Worm (Caenorhabditis elegans) whole organism, early embryonic: ENCODE data around the gene F42G4.7.

Experiments used
- B0310.2 ChIP-seq: sonication (generic microtip); optimal IDR thresholded peaks from 2 replicates; lab custom pipeline; 2016; ENCODE audit warnings: mild to moderate bottlenecking, missing genetic modification characterization, missing compliant biosample characterization
- F13C5.2 ChIP-seq: sonication (generic microtip); optimal IDR thresholded peaks from 2 replicates; lab custom pipeline; 2017; ENCODE audit warnings: mild to moderate bottlenecking, missing genetic modification characterization, inconsistent platforms, missing compliant biosample characterization
- aly-1 ChIP-seq: sonication (generic microtip); optimal IDR thresholded peaks from 2 replicates; lab custom pipeline; 2016; ENCODE audit warnings: missing genetic modification characterization, missing compliant biosample characterization
- ama-1 ChIP-seq: fragments of 150-350 bp; optimal IDR thresholded peaks from 2 replicates; lab custom pipeline; 2014
- ceh-13 ChIP-seq: fragments of 200-800 bp; sonication (Bioruptor generic); optimal IDR thresholded peaks from 2 replicates; lab custom pipeline; 2018; ENCODE audit warnings: mild to moderate bottlenecking, missing genetic modification characterization, missing compliant biosample characterization
- ceh-36 ChIP-seq: sonication (generic microtip); optimal IDR thresholded peaks from 2 replicates; lab custom pipeline; 2016; ENCODE audit warnings: missing genetic modification characterization, inconsistent platforms, missing compliant biosample characterization
- ets-7 ChIP-seq: sonication (generic microtip); optimal IDR thresholded peaks from 2 replicates; lab custom pipeline; 2016; ENCODE audit warnings: missing genotype, missing genetic modification characterization, missing compliant biosample characterization
- flt-1 ChIP-seq: fragments of 200-800 bp; sonication (Bioruptor generic); IDR thresholded peaks from 2 replicates; pipeline ENCODE4 v1.3.6; 2022; ENCODE audit warnings: missing genetic modification characterization, missing compliant biosample characterization
- hmbx-1 ChIP-seq: sonication (generic microtip); optimal IDR thresholded peaks from 2 replicates; lab custom pipeline; 2016; ENCODE audit warnings: mild to moderate bottlenecking, missing genetic modification characterization, missing compliant biosample characterization
- hmg-4 ChIP-seq: fragments of 200-800 bp; sonication (Bioruptor generic); optimal IDR thresholded peaks from 2 replicates; lab custom pipeline; 2018; ENCODE audit warnings: mild to moderate bottlenecking, missing genetic modification characterization, missing compliant biosample characterization
- hnd-1 ChIP-seq: sonication (generic microtip); optimal IDR thresholded peaks from 2 replicates; lab custom pipeline; 2016; ENCODE audit warnings: missing genetic modification characterization, missing compliant biosample characterization
- pes-1 ChIP-seq: fragments of 200-800 bp; sonication (Bioruptor generic); IDR thresholded peaks from 2 replicates; pipeline ENCODE4 v1.3.6; 2022; ENCODE audit warnings: missing genetic modification reagents, missing genetic modification characterization, missing compliant biosample characterization
- scrt-1 ChIP-seq: fragments of 200-800 bp; sonication (Bioruptor generic); IDR thresholded peaks from 2 replicates; pipeline ENCODE4 v1.3.6; 2022; ENCODE audit warnings: missing genetic modification characterization, missing compliant biosample characterization
- sea-1 ChIP-seq: fragments of 200-800 bp; sonication (Bioruptor generic); conservative IDR thresholded peaks from 2 replicates; pipeline ENCODE4 v1.3.6; 2022; ENCODE audit warnings: missing genetic modification characterization, missing compliant biosample characterization
- tbx-11 ChIP-seq: fragments of 200-800 bp; sonication (Bioruptor generic); IDR thresholded peaks from 2 replicates; pipeline ENCODE4 v1.3.6; 2022; ENCODE audit warnings: missing genetic modification characterization, missing compliant biosample characterization
- tbx-37 ChIP-seq: fragments of 200-800 bp; sonication (Bioruptor generic); conservative IDR thresholded peaks from 2 replicates; pipeline ENCODE4 v1.3.6; 2022; ENCODE audit warnings: missing genetic modification reagents, missing genetic modification characterization, missing compliant biosample characterization
- tra-4 ChIP-seq: sonication (generic microtip); optimal IDR thresholded peaks from 2 replicates; lab custom pipeline; 2017; ENCODE audit warnings: missing genetic modification characterization, missing compliant biosample characterization

The F42G4.7 gene

ce11 chrII:13030051-13030437 is 17.0 kb downstream of the F42G4.7 start:
- TF ChIP-seq hmbx-1 (tag; lab: Kevin White, UChicago) (no peak), tra-4 (tag; lab: Kevin White, UChicago) (no peak), flt-1 (GFP tag; lab: Robert Waterston, UW) (no peak), hmg-4 (GFP tag; lab: Kevin White, UChicago) (no peak), tbx-11 (GFP tag; lab: Robert Waterston, UW) (no peak), scrt-1 (no peak), F13C5.2 (no peak), B0310.2 (tag; lab: Kevin White, UChicago) (no peak), ceh-13 (GFP tag; lab: Kevin White, UChicago) (no peak), tbx-37 (GFP tag; lab: Robert Waterston, UW) (no peak), ama-1 (lab: Kevin White, UChicago) (no peak), hnd-1 (tag; lab: Kevin White, UChicago) (no peak), sea-1 (GFP tag; lab: Robert Waterston, UW) (no peak), aly-1 (tag; lab: Kevin White, UChicago) (no peak), pes-1 (GFP tag; lab: Robert Waterston, UW) (no peak), ets-7 (tag; lab: Kevin White, UChicago) (no peak), ceh-36 (tag; lab: Kevin White, UChicago) (no peak)

DNA sequence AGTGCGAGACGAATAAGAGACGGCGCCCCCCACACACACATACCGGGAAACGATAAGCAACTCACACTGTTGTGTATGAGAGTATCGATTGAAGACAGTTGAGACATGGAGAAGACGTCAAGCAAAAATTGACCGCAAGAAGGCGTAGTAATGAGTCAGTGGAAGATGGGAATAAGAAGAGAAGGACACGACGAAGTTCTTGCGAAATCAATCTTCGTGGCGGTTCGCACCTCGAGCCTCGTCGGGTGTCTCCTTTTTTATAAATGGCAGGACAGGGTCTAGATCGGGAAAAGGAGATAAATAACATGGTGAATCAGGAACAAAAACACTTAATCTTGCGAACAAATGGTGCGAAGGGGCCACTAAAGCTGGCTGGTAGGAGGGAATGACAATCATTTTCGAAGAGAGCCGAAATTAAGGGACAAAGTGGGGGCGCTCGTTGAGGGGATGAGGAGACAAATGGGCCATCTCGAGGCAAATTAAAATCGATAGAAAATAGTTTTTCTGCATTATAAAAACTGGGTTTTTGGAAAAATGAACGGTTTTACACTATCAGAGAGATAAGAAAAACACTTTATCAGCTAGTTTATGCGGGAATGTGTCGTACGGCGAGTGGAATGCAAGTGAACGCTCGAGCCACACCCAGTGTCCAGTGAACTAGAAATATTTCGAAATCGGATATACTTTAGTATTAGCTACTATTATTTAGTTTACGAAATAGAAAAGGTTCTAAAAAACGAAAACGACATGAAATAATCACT is 17.6 kb downstream of the F42G4.7 start:
- TF ChIP-seq flt-1 (GFP tag; lab: Robert Waterston, UW), result no peak
- TF ChIP-seq scrt-1, result no peak
- TF ChIP-seq tbx-11 (GFP tag; lab: Robert Waterston, UW), result no peak
- TF ChIP-seq tbx-37 (GFP tag; lab: Robert Waterston, UW), result no peak
- TF ChIP-seq hmg-4 (GFP tag; lab: Kevin White, UChicago), result no peak
- no peak for TF ChIP-seq sea-1 (GFP tag; lab: Robert Waterston, UW)
- TF ChIP-seq ceh-13 (GFP tag; lab: Kevin White, UChicago), result no peak
- TF ChIP-seq hnd-1 (tag; lab: Kevin White, UChicago), result no peak

ce11 chrII:13025794-13026412 is 21.2 kb downstream of the F42G4.7 start, which contains the start of gene max-2:
TSS of gene max-2 (minus strand) at chrII:13025844.
- TF ChIP-seq hmg-4 (GFP tag; lab: Kevin White, UChicago) (peak; percentile 5), pes-1 (GFP tag; lab: Robert Waterston, UW) (no peak)

DNA sequence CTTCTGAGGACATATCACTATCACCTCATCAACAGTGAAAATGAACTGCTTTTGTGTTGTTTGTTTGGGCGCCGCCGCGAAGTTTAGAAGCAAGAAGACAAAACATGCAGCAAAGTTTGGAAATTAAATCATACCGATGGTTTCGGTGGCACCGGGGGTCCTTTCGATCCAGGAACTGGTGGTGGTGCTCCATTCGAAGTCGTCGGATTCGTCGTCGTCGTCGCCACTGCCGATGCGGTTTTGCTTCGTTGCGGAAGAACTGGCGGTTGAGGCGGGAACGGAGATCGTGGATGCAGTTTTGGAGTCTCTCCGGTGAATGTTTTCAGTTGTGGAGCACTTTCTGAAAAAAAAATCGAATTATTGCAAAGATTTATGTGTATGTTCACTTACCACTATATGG is 23.6 kb downstream of the F42G4.7 start:
- TF ChIP-seq ceh-36 (tag; lab: Kevin White, UChicago) (no peak), sea-1 (GFP tag; lab: Robert Waterston, UW) (no peak), flt-1 (GFP tag; lab: Robert Waterston, UW) (no peak), tbx-11 (GFP tag; lab: Robert Waterston, UW) (no peak), hnd-1 (tag; lab: Kevin White, UChicago) (no peak)

DNA sequence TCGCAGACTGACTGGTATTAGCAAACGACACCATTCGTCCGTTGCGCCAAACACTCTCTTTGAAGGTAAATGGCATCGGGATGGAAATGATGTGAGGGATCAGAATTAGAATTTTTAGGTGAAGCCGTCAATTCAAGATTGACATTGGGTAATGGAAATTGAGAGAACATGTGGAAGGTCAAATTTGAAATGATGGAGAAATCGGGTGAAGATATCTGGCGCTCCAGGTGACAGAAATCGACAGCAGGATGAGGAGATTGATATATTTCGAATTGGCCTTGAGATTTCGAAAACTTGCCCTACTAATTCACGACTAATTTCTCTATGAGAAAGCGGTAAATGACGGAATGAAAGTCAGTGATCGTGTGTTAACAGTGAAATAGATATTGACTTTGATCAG is 24.5 kb downstream of the F42G4.7 start:
- TF ChIP-seq ama-1 (lab: Kevin White, UChicago) (peak; percentile 21), tbx-11 (GFP tag; lab: Robert Waterston, UW) (no peak)

ce11 chrII:13016381-13016780 is 30.7 kb downstream of the F42G4.7 start:
- TF ChIP-seq sea-1 (GFP tag; lab: Robert Waterston, UW) (peak; percentile 70; the same call in 1 of the 2 replicates), pes-1 (GFP tag; lab: Robert Waterston, UW) (peak; percentile 71), tbx-11 (GFP tag; lab: Robert Waterston, UW) (0 out of 2 replicates have a peak, but pooled peaks have one; percentile 42), flt-1 (GFP tag; lab: Robert Waterston, UW) (peak; percentile 81), scrt-1 (0 out of 2 replicates have a peak, but pooled peaks have one; percentile 39), tbx-37 (GFP tag; lab: Robert Waterston, UW) (0 out of 2 replicates have a peak, but pooled peaks have one; percentile 11)

DNA sequence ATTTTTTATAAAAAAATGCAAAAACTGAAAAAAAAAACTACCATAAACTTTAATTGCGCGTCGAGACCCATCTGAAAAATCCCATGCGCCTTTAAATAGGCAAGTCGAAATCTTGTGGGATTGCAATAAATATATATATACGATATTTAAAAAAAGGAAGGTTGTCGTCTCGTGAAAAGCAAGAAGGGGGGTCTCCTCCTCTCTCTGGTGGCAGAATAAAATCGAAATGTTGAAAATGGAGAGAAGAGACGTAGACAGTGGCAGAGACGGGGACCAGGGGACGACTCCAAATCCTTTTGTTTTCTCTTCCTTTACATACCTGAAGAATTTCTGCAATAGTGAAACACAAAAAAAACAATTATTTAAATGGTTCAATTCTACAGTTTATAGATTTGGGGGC is 33.1 kb downstream of the F42G4.7 start, which contains the start of gene F18A11.5:
Gene F18A11.5 (minus strand): TSS at position 321 of the 400 bp plus-strand sequence.
- no peak for TF ChIP-seq F13C5.2
- TF ChIP-seq ama-1 (lab: Kevin White, UChicago), result no peak
- TF ChIP-seq sea-1 (GFP tag; lab: Robert Waterston, UW), result no peak
- no peak for TF ChIP-seq scrt-1
- TF ChIP-seq B0310.2 (tag; lab: Kevin White, UChicago), result no peak
- no peak for TF ChIP-seq tra-4 (tag; lab: Kevin White, UChicago)

ce11 chrII:13012684-13013083 is 34.4 kb downstream of the F42G4.7 start:
- TF ChIP-seq hmg-4 (GFP tag; lab: Kevin White, UChicago), result peak; percentile 7
- no peak for TF ChIP-seq hmbx-1 (tag; lab: Kevin White, UChicago)
- TF ChIP-seq ceh-13 (GFP tag; lab: Kevin White, UChicago), result no peak
- no peak for TF ChIP-seq ets-7 (tag; lab: Kevin White, UChicago)
- TF ChIP-seq aly-1 (tag; lab: Kevin White, UChicago), result no peak
- TF ChIP-seq tbx-11 (GFP tag; lab: Robert Waterston, UW), result no peak
- TF ChIP-seq B0310.2 (tag; lab: Kevin White, UChicago), result no peak
- TF ChIP-seq tbx-37 (GFP tag; lab: Robert Waterston, UW), result no peak
